Fruit fly (Drosophila melanogaster) whole organism, embryonic: ENCODE results near the gene TrpRS.

Source experiments
- Abd-B ChIP-seq: fragments of 200-800 bp; sonication (Bioruptor generic); optimal IDR thresholded peaks from 2 replicates; lab custom pipeline; 2018; ENCODE audit warnings: missing biosample characterization, mild to moderate bottlenecking, missing genetic modification characterization, moderate library complexity
- Awh ChIP-seq: fragments of 200-800 bp; sonication (Bioruptor generic); IDR thresholded peaks from 2 replicates; pipeline ENCODE4, ENCODE4 v1.3.6; 2022; ENCODE audit warnings: missing biosample characterization, missing genetic modification characterization
- BEAF-32 ChIP-seq: fragments of 200-800 bp; sonication (Bioruptor generic); optimal IDR thresholded peaks from 3 replicates; lab custom pipeline; 2017; ENCODE audit warnings: missing biosample characterization, missing genetic modification characterization, mild to moderate bottlenecking, moderate library complexity, missing genetic modification reagents
- C15 ChIP-seq: fragments of 200-800 bp; sonication (Bioruptor generic); IDR thresholded peaks from 3 replicates; pipeline ENCODE4 v1.3.6; 2022; ENCODE audit warnings: missing biosample characterization, missing genetic modification characterization
- CG10565 ChIP-seq: fragments of 200-800 bp; sonication (Bioruptor generic); optimal IDR thresholded peaks from 3 replicates; lab custom pipeline; 2016; ENCODE audit warnings: missing biosample characterization, mild to moderate bottlenecking, missing genetic modification characterization
- CG11504 ChIP-seq: fragments of 200-800 bp; sonication (Bioruptor generic); optimal IDR thresholded peaks from 3 replicates; lab custom pipeline; 2019; ENCODE audit warnings: missing biosample characterization, mild to moderate bottlenecking, missing genetic modification characterization, moderate library complexity
- CG11695 ChIP-seq: fragments of 200-800 bp; sonication (Bioruptor generic); IDR thresholded peaks from 3 replicates; pipeline ENCODE4 v1.3.6; 2022; ENCODE audit warnings: missing biosample characterization, missing genetic modification characterization
- CG1233 ChIP-seq: fragments of 200-800 bp; sonication (Bioruptor generic); optimal IDR thresholded peaks from 4 replicates; lab custom pipeline; 2018; ENCODE audit warnings: missing biosample characterization, mild to moderate bottlenecking, missing genetic modification characterization
- CG14014 ChIP-seq: fragments of 200-800 bp; sonication (Bioruptor generic); IDR thresholded peaks from 2 replicates; pipeline ENCODE4 v1.3.6; 2022; ENCODE audit warnings: missing biosample characterization, missing genetic modification characterization
- CG15073 ChIP-seq: fragments of 200-800 bp; sonication (Bioruptor generic); optimal IDR thresholded peaks from 2 replicates; lab custom pipeline; 2016; ENCODE audit warnings: missing biosample characterization, missing genetic modification characterization
- CG16863 ChIP-seq: fragments of 200-800 bp; sonication (Bioruptor generic); optimal IDR thresholded peaks from 3 replicates; lab custom pipeline; 2016; ENCODE audit warnings: missing biosample characterization, missing genetic modification characterization
- CG17568 ChIP-seq: fragments of 200-800 bp; sonication (Bioruptor generic); optimal IDR thresholded peaks from 2 replicates; lab custom pipeline; 2018; ENCODE audit warnings: missing biosample characterization, mild to moderate bottlenecking, missing genetic modification characterization, moderate library complexity
- CG2712 ChIP-seq: fragments of 200-800 bp; optimal IDR thresholded peaks from 3 replicates; lab custom pipeline; 2019; ENCODE audit warnings: missing biosample characterization, mild to moderate bottlenecking, missing genetic modification characterization, moderate library complexity
- CG31388 ChIP-seq: fragments of 200-800 bp; sonication (Bioruptor generic); optimal IDR thresholded peaks from 2 replicates; lab custom pipeline; 2016; ENCODE audit warnings: missing biosample characterization, missing genetic modification characterization
- CG33213 ChIP-seq: fragments of 200-800 bp; sonication (Bioruptor generic); optimal IDR thresholded peaks from 3 replicates; lab custom pipeline; 2016; ENCODE audit warnings: missing biosample characterization, missing genetic modification characterization
- CG5953 ChIP-seq: fragments of 200-800 bp; sonication (Bioruptor generic); IDR thresholded peaks from 2 replicates; pipeline ENCODE4 v1.3.6; 2022; ENCODE audit warnings: missing biosample characterization, missing genetic modification characterization
- CG6813 ChIP-seq: fragments of 200-800 bp; sonication (Bioruptor generic); optimal IDR thresholded peaks from 2 replicates; lab custom pipeline; 2017; ENCODE audit warnings: missing biosample characterization, missing genetic modification characterization, mild to moderate bottlenecking, moderate library complexity, missing genetic modification reagents
- CG8944 ChIP-seq: fragments of 200-800 bp; sonication (Bioruptor generic); optimal IDR thresholded peaks from 3 replicates; lab custom pipeline; 2016; ENCODE audit warnings: missing biosample characterization, missing genetic modification characterization
- CG9215 ChIP-seq: fragments of 200-800 bp; sonication (Bioruptor generic); IDR thresholded peaks from 2 replicates; pipeline ENCODE4 v1.3.6; 2022; ENCODE audit warnings: missing biosample characterization, missing genetic modification characterization
- CG9437 ChIP-seq: fragments of 200-800 bp; sonication (Bioruptor generic); optimal IDR thresholded peaks from 2 replicates; lab custom pipeline; 2018; ENCODE audit warnings: missing biosample characterization, mild to moderate bottlenecking, missing genetic modification characterization
- CG9609 ChIP-seq: fragments of 200-800 bp; sonication (Bioruptor generic); optimal IDR thresholded peaks from 3 replicates; lab custom pipeline; 2016; ENCODE audit warnings: missing biosample characterization, missing genetic modification characterization
- Chrac-16 ChIP-seq: fragments of 200-800 bp; sonication (Bioruptor generic); optimal IDR thresholded peaks from 3 replicates; lab custom pipeline; 2016; ENCODE audit warnings: missing biosample characterization, missing genetic modification characterization
- Doc2 ChIP-seq: fragments of 200-800 bp; sonication (Bioruptor generic); IDR thresholded peaks from 2 replicates; pipeline ENCODE4 v1.3.6; 2022; ENCODE audit warnings: missing biosample characterization, missing genetic modification characterization
- ERR ChIP-seq: fragments of 200-800 bp; sonication (Bioruptor generic); optimal IDR thresholded peaks from 2 replicates; lab custom pipeline; 2016; ENCODE audit warnings: missing biosample characterization, missing genetic modification characterization
- Ets65A ChIP-seq: fragments of 200-800 bp; sonication (Bioruptor generic); peaks from one replicate; lab custom pipeline; 2016; ENCODE audit warnings: missing biosample characterization, missing genetic modification characterization
- HLH54F ChIP-seq: fragments of 200-800 bp; sonication (Bioruptor generic); optimal IDR thresholded peaks from 3 replicates; lab custom pipeline; 2016; ENCODE audit warnings: missing biosample characterization, missing genetic modification characterization
- Myb ChIP-seq: fragments of 200-800 bp; sonication (Bioruptor generic); optimal IDR thresholded peaks from 2 replicates; lab custom pipeline; 2016; ENCODE audit warnings: missing biosample characterization, missing genetic modification characterization
- NC2β ChIP-seq: fragments of 200-800 bp; sonication (Bioruptor generic); optimal IDR thresholded peaks from 2 replicates; lab custom pipeline; 2016; ENCODE audit warnings: missing biosample characterization, missing genetic modification characterization
- Nf-YA ChIP-seq: fragments of 200-800 bp; sonication (Bioruptor generic); IDR thresholded peaks from 2 replicates; pipeline ENCODE4 v1.3.6; 2022; ENCODE audit warnings: missing biosample characterization, missing genetic modification characterization
- Six4 ChIP-seq: fragments of 200-800 bp; sonication (Bioruptor generic); optimal IDR thresholded peaks from 2 replicates; lab custom pipeline; 2016; ENCODE audit warnings: missing biosample characterization, missing genetic modification characterization
- Usf ChIP-seq: fragments of 200-800 bp; sonication (Bioruptor generic); optimal IDR thresholded peaks from 2 replicates; lab custom pipeline; 2017; ENCODE audit warnings: missing genotype, missing biosample characterization, missing genetic modification characterization
- bcd ChIP-seq: fragments of 200-800 bp; sonication (Bioruptor generic); optimal IDR thresholded peaks from 2 replicates; lab custom pipeline; 2017; ENCODE audit warnings: missing biosample characterization, mild to moderate bottlenecking, missing genetic modification characterization
- bsh ChIP-seq, 2 experiments: fragments of 200-800 bp; sonication (Bioruptor generic); optimal IDR thresholded peaks; 2 replicates each; lab custom pipeline; 2017 to 2018; ENCODE audit warnings: mild to moderate bottlenecking in 2 of 2, missing biosample characterization in 2 of 2, missing genetic modification characterization in 2 of 2, moderate library complexity in 1 of 2
- cas ChIP-seq: fragments of 200-800 bp; sonication (Bioruptor generic); IDR thresholded peaks from 2 replicates; pipeline ENCODE4 v1.3.6; 2022; ENCODE audit warnings: missing biosample characterization, missing genetic modification characterization
- chm ChIP-seq: fragments of 200-800 bp; sonication (Bioruptor generic); IDR thresholded peaks from 2 replicates; pipeline ENCODE4 v1.3.6; 2022; ENCODE audit warnings: missing biosample characterization, missing genetic modification characterization
- crol ChIP-seq: fragments of 200-800 bp; sonication (Bioruptor generic); IDR thresholded peaks from 2 replicates; pipeline ENCODE4 v1.3.6; 2022; ENCODE audit warnings: missing biosample characterization, missing genetic modification characterization
- dpn ChIP-seq, 2 experiments: fragments of 200-800 bp; sonication (Bioruptor generic); optimal IDR thresholded peaks; 3 replicates each; lab custom pipeline; 2016; ENCODE audit warnings: missing biosample characterization in 2 of 2, missing genetic modification characterization in 2 of 2
- ems ChIP-seq: fragments of 200-800 bp; sonication (Bioruptor generic); optimal IDR thresholded peaks from 3 replicates; lab custom pipeline; 2016; ENCODE audit warnings: missing biosample characterization, missing genetic modification characterization
- esg ChIP-seq: fragments of 200-800 bp; sonication (Bioruptor generic); conservative IDR thresholded peaks from 2 replicates; pipeline ENCODE4 v1.3.6; 2022; ENCODE audit warnings: missing biosample characterization, missing genetic modification characterization
- eyg ChIP-seq: fragments of 200-800 bp; sonication (Bioruptor generic); optimal IDR thresholded peaks from 3 replicates; lab custom pipeline; 2016; ENCODE audit warnings: missing biosample characterization, missing genetic modification characterization
- fru ChIP-seq: fragments of >200 bp; optimal IDR thresholded peaks from 2 replicates; lab custom pipeline; 2017
- ftz-f1 ChIP-seq: fragments of 200-800 bp; sonication (Bioruptor generic); optimal IDR thresholded peaks from 2 replicates; lab custom pipeline; 2016; ENCODE audit warnings: missing biosample characterization, missing genetic modification characterization
- luna ChIP-seq: fragments of 200-800 bp; sonication (Bioruptor generic); optimal IDR thresholded peaks from 2 replicates; lab custom pipeline; 2016; ENCODE audit warnings: missing biosample characterization, missing genetic modification characterization
- nau ChIP-seq: fragments of 200-800 bp; sonication (Bioruptor generic); optimal IDR thresholded peaks from 3 replicates; lab custom pipeline; 2017; ENCODE audit warnings: missing biosample characterization, mild to moderate bottlenecking, missing genetic modification characterization, missing genetic modification reagents
- pita ChIP-seq: fragments of 200-800 bp; sonication (Bioruptor generic); optimal IDR thresholded peaks from 2 replicates; lab custom pipeline; 2017; ENCODE audit warnings: missing biosample characterization, mild to moderate bottlenecking, missing genetic modification characterization
- pnt ChIP-seq: fragments of 200-800 bp; sonication (Bioruptor generic); optimal IDR thresholded peaks from 3 replicates; lab custom pipeline; 2016; ENCODE audit warnings: missing biosample characterization, missing genetic modification characterization
- slou ChIP-seq: fragments of 200-800 bp; sonication (Bioruptor generic); optimal IDR thresholded peaks from 3 replicates; lab custom pipeline; 2016; ENCODE audit warnings: missing biosample characterization, missing genetic modification characterization
- slp2 ChIP-seq: fragments of 200-800 bp; sonication (Bioruptor generic); optimal IDR thresholded peaks from 2 replicates; lab custom pipeline; 2016; ENCODE audit warnings: missing biosample characterization, missing genetic modification characterization
- tll ChIP-seq, 2 experiments: fragments of 200-800 bp in 1 of 2; fragments of >200 bp in 1 of 2; sonication (Bioruptor generic) in 1 of 2; optimal IDR thresholded peaks; 2 replicates each; lab custom pipeline; 2017 to 2019; ENCODE audit warnings: missing biosample characterization in 2 of 2, missing genetic modification characterization in 2 of 2, mild to moderate bottlenecking in 1 of 2, moderate library complexity in 1 of 2
- vfl ChIP-seq: fragments of 200-800 bp; sonication (Bioruptor generic); optimal IDR thresholded peaks from 2 replicates; lab custom pipeline; 2016; ENCODE audit warnings: missing biosample characterization, missing genetic modification characterization
- vvl ChIP-seq: fragments of 200-800 bp; sonication (Bioruptor generic); IDR thresholded peaks from 2 replicates; pipeline ENCODE4 v1.3.6; 2022; ENCODE audit warnings: missing biosample characterization, missing genetic modification characterization

TrpRS gene

dm6 chr3R:9246879-9247621, 19.7 kb downstream of the TrpRS start (continued):
- TF ChIP-seq slou (no peak), slp2 (GFP tag; lab: Kevin White, UChicago) (peak; percentile 21), esg (peak; percentile 52; the same call in 1 of the 2 replicates), CG8944 (peak; percentile 5), Nf-YA (GFP tag; lab: Robert Waterston, UW) (no peak), crol (GFP tag; lab: Robert Waterston, UW) (no peak), CG17568 (GFP tag; lab: Kevin White, UChicago) (peak; percentile 25), CG31388 (GFP tag; lab: Kevin White, UChicago) (no peak), CG16863 (GFP tag; lab: Kevin White, UChicago) (peak; percentile 51), ERR (GFP tag; lab: Kevin White, UChicago) (no peak), vvl (peak; percentile 87), CG2712 (peak; percentile 86), Abd-B (GFP tag; lab: Kevin White, UChicago) (peak; percentile 14), Six4 (GFP tag; lab: Kevin White, UChicago) (peak; percentile 57), bsh (GFP tag; optimal IDR thresholded peaks at IDR 0.05; lab: Kevin White, UChicago) (peak; percentile 74 to 90), pita (GFP tag; lab: Kevin White, UChicago) (no peak), eyg (GFP tag; lab: Kevin White, UChicago) (peak; percentile 37), HLH54F (GFP tag; lab: Kevin White, UChicago) (no peak), Ets65A (no peak), Myb (peak; percentile 15), C15 (GFP tag; lab: Robert Waterston, UW) (no peak), CG10565 (GFP tag; lab: Kevin White, UChicago) (no peak), ftz-f1 (GFP tag; lab: Kevin White, UChicago) (no peak), CG11695 (no peak), Doc2 (GFP tag; lab: Robert Waterston, UW) (no peak), CG33213 (GFP tag; lab: Kevin White, UChicago) (no peak), CG11504 (tag; lab: Kevin White, UChicago) (peak; percentile 76), CG9609 (no peak), CG6813 (peak; percentile 44), CG9437 (GFP tag; lab: Kevin White, UChicago) (peak; percentile 50), CG1233 (GFP tag; lab: Kevin White, UChicago) (peak; percentile 44), luna (GFP tag; lab: Kevin White, UChicago) (no peak), CG9215 (GFP tag; lab: Robert Waterston, UW) (no peak), CG5953 (GFP tag; lab: Robert Waterston, UW) (peak; percentile 7; the same call in 1 of the 2 replicates), ems (GFP tag; lab: Kevin White, UChicago) (peak; percentile 51), tll (GFP tag; optimal IDR thresholded peaks at IDR 0.05; lab: Kevin White, UChicago) (no peak), Chrac-16 (peak; percentile 35), BEAF-32 (GFP tag; lab: Kevin White, UChicago) (no peak), Awh (GFP tag; lab: Robert Waterston, UW) (peak; percentile 41; the same call in 1 of the 2 replicates), CG14014 (GFP tag; lab: Robert Waterston, UW) (no peak), nau (GFP tag; lab: Kevin White, UChicago) (no peak), NC2β (GFP tag; lab: Kevin White, UChicago) (peak; percentile 62), cas (GFP tag; lab: Robert Waterston, UW) (no peak), CG15073 (GFP tag; lab: Kevin White, UChicago) (no peak), fru (lab: Kevin White, UChicago) (no peak), pnt (GFP tag; lab: Kevin White, UChicago) (peak; percentile 10), vfl (peak; percentile 17), dpn (GFP tag; optimal IDR thresholded peaks at IDR 0.05; lab: Kevin White, UChicago) (peak in 1 of 2 experiments; percentile 53), Usf (GFP tag; lab: Kevin White, UChicago) (peak; percentile 22), bcd (GFP tag; lab: Kevin White, UChicago) (peak; percentile 60), chm (peak; percentile 65; the same call in 1 of the 2 replicates)
